Worm (Caenorhabditis elegans): ENCODE data around the gene T24A6.17.
"Not testable (repeated sequence)": the region's sequence is repeated elsewhere in the genome, so short reads cannot be mapped to it uniquely, and the experiment has no call there.

The T24A6.17 gene

ce11 chrV:3564335-3564734 is at the start of gene T24A6.17:
TSS of gene T24A6.17 (minus strand) at chrV:3564435.
- not testable (repeated sequence) for TF ChIP-seq dsc-1 (tag; optimal IDR thresholded peaks at IDR 0.05); sup-37 (GFP tag; optimal IDR thresholded peaks at IDR 0.05); rnt-1 (tag; optimal IDR thresholded peaks at IDR 0.05)

ce11 chrV:3613042-3613441 is 48.8 kb upstream of the T24A6.17 start:
- TF ChIP-seq mef-2 (tag; optimal IDR thresholded peaks at IDR 0.05) = no peak
- TF ChIP-seq efl-1 (optimal IDR thresholded peaks at IDR 0.05) = no peak
- TF ChIP-seq efl-1 (GFP tag; optimal IDR thresholded peaks at IDR 0.05 in 1 of 2) = peak in 1 of 2 experiments; percentile 26

- TF ChIP-seq pag-3 (tag; optimal IDR thresholded peaks at IDR 0.05; ENCODE audit: borderline replicate concordance, insufficient read depth) (no peak), elt-2 (tag; optimal IDR thresholded peaks at IDR 0.05) (no peak), aha-1 (tag; optimal IDR thresholded peaks at IDR 0.05) (no peak), ztf-11 (tag; optimal IDR thresholded peaks at IDR 0.05) (no peak), unc-86 (tag; optimal IDR thresholded peaks at IDR 0.05) (no peak), lin-15B (tag; optimal IDR thresholded peaks at IDR 0.05) (no peak), alr-1 (tag; optimal IDR thresholded peaks at IDR 0.05; ENCODE audit: borderline replicate concordance) (no peak), grh-1 (GFP tag; IDR thresholded peaks at IDR 0.05) (no peak), nhr-19 (GFP tag; conservative IDR thresholded peaks at IDR 0.05) (no peak), unc-98 (GFP tag; IDR thresholded peaks at IDR 0.05) (no peak), rnt-1 (tag; optimal IDR thresholded peaks at IDR 0.05) (no peak), zag-1 (tag; optimal IDR thresholded peaks at IDR 0.05) (no peak), isw-1 (GFP tag; IDR thresholded peaks at IDR 0.05) (no peak), egl-27 (tag; optimal IDR thresholded peaks at IDR 0.05) (no peak), tlp-1 (tag; optimal IDR thresholded peaks at IDR 0.05) (no peak), swsn-7 (tag; optimal IDR thresholded peaks at IDR 0.05) (no peak), nhr-20 (tag; optimal IDR thresholded peaks at IDR 0.05) (no peak)
Observed at ce11 chrV:3611654-3612053, 47.4 kb upstream of the T24A6.17 start, which contains the start of gene T22F3.10. TSS of gene T22F3.10 (minus strand) at chrV:3611754.

ce11 chrV:3610709-3611108 is 46.5 kb upstream of the T24A6.17 start:
- peak; percentile 2 for TF ChIP-seq tbx-2 (tag; optimal IDR thresholded peaks at IDR 0.05)
- no peak for TF ChIP-seq egl-13 (tag; optimal IDR thresholded peaks at IDR 0.05)
- TF ChIP-seq lin-14 (GFP tag; optimal IDR thresholded peaks at IDR 0.05) = peak; percentile 56
- peak; percentile 61 for TF ChIP-seq nhr-85 (tag)
- peak in 5 of 6 experiments; percentile 36 to 99 (median 89) for TF ChIP-seq elt-3 (tag; optimal IDR thresholded peaks at IDR 0.05)
- TF ChIP-seq blmp-1 (tag; optimal IDR thresholded peaks at IDR 0.05) = peak; percentile 84
- TF ChIP-seq ceh-8 (GFP tag; optimal IDR thresholded peaks at IDR 0.05) = no peak
- TF ChIP-seq dpl-1 (GFP tag; optimal IDR thresholded peaks at IDR 0.05) = peak in 1 of 3 experiments; percentile 15
- TF ChIP-seq zip-4 (GFP tag; optimal IDR thresholded peaks at IDR 0.05) = no peak
- peak; percentile 77 for TF ChIP-seq nhr-20 (tag; optimal IDR thresholded peaks at IDR 0.05)
- TF ChIP-seq pqm-1 (tag; optimal IDR thresholded peaks at IDR 0.05) = no peak
- peak; percentile 40 for TF ChIP-seq C16A3.4 (tag; optimal IDR thresholded peaks at IDR 0.05)
- no peak for TF ChIP-seq unc-62 (GFP tag; optimal IDR thresholded peaks at IDR 0.05)
- TF ChIP-seq unc-130 (tag; optimal IDR thresholded peaks at IDR 0.05) = peak; percentile 87
- no peak for TF ChIP-seq fkh-8 (tag; optimal IDR thresholded peaks at IDR 0.05)
- TF ChIP-seq sptf-1 (tag; optimal IDR thresholded peaks at IDR 0.05) = no peak
- TF ChIP-seq nhr-84 (tag; optimal IDR thresholded peaks at IDR 0.05) = no peak
- peak in 1 of 2 experiments; percentile 76 for TF ChIP-seq mdl-1 (tag; optimal IDR thresholded peaks at IDR 0.05)
- TF ChIP-seq irx-1 (tag; optimal IDR thresholded peaks at IDR 0.05) = no peak
- TF ChIP-seq nhr-12 (tag; optimal IDR thresholded peaks at IDR 0.05) = no peak
- TF ChIP-seq pag-3 (tag; optimal IDR thresholded peaks at IDR 0.05; ENCODE audit: borderline replicate concordance, insufficient read depth) = no peak
- TF ChIP-seq ztf-11 (tag; optimal IDR thresholded peaks at IDR 0.05) = no peak
- TF ChIP-seq lsy-2 (tag; optimal IDR thresholded peaks at IDR 0.05) = peak in 1 of 2 experiments; percentile 49
